Fruit fly (Drosophila melanogaster) whole organism, adult: ENCODE data around the gene GATAd.
A peak's percentile ranks its signal among the peaks of the same experiment; 100 is the strongest.

Experiments used
- CG14711 ChIP-seq: fragments of 200-800 bp; sonication (Bioruptor generic); optimal IDR thresholded peaks from 2 replicates; lab custom pipeline; 2018; ENCODE audit warnings: missing biosample characterization, mild to moderate bottlenecking, missing genetic modification characterization, moderate library complexity
- CG1620 ChIP-seq: fragments of 200-800 bp; sonication (Bioruptor generic); optimal IDR thresholded peaks from 2 replicates; lab custom pipeline; 2016; ENCODE audit warnings: missing biosample characterization, missing genetic modification characterization
- CG5204 ChIP-seq: fragments of 200-800 bp; sonication (Bioruptor generic); optimal IDR thresholded peaks from 2 replicates; lab custom pipeline; 2016; ENCODE audit warnings: missing biosample characterization, missing genetic modification characterization
- CG7101 ChIP-seq: fragments of 200-800 bp; sonication (Bioruptor generic); optimal IDR thresholded peaks from 2 replicates; lab custom pipeline; 2018; ENCODE audit warnings: missing biosample characterization, mild to moderate bottlenecking, missing genetic modification characterization, moderate library complexity
- Clk ChIP-seq: fragments of 200-800 bp; sonication (Bioruptor generic); optimal IDR thresholded peaks from 2 replicates; lab custom pipeline; 2017; ENCODE audit warnings: missing biosample characterization, missing genetic modification characterization
- Crg-1 ChIP-seq: fragments of 200-800 bp; sonication (Bioruptor generic); optimal IDR thresholded peaks from 2 replicates; lab custom pipeline; 2016; ENCODE audit warnings: missing biosample characterization, missing genetic modification characterization
- Hr96 ChIP-seq: fragments of 200-800 bp; sonication (Bioruptor generic); optimal IDR thresholded peaks from 2 replicates; lab custom pipeline; 2016; ENCODE audit warnings: missing biosample characterization, missing genetic modification characterization
- cic ChIP-seq: fragments of 200-800 bp; sonication (Bioruptor generic); optimal IDR thresholded peaks from 2 replicates; lab custom pipeline; 2017; ENCODE audit warnings: missing biosample characterization, mild to moderate bottlenecking, missing genetic modification characterization, moderate library complexity
- kay ChIP-seq: fragments of 200-800 bp; sonication (Bioruptor generic); peaks from one replicate; lab custom pipeline; 2016; ENCODE audit warnings: missing biosample characterization, missing genetic modification characterization, borderline replicate concordance
- pad ChIP-seq: fragments of 200-800 bp; sonication (Bioruptor generic); optimal IDR thresholded peaks from 3 replicates; lab custom pipeline; 2017; ENCODE audit warnings: missing biosample characterization, missing genetic modification characterization, mild to moderate bottlenecking, moderate library complexity, missing genetic modification reagents
- tj ChIP-seq: fragments of 200-800 bp; sonication (Bioruptor generic); optimal IDR thresholded peaks from 3 replicates; lab custom pipeline; 2017; ENCODE audit warnings: missing biosample characterization, mild to moderate bottlenecking, missing genetic modification characterization, moderate library complexity
- toe ChIP-seq: fragments of 200-800 bp; sonication (Bioruptor generic); optimal IDR thresholded peaks from 2 replicates; lab custom pipeline; 2016; ENCODE audit warnings: missing biosample characterization, missing genetic modification characterization

DNA sequence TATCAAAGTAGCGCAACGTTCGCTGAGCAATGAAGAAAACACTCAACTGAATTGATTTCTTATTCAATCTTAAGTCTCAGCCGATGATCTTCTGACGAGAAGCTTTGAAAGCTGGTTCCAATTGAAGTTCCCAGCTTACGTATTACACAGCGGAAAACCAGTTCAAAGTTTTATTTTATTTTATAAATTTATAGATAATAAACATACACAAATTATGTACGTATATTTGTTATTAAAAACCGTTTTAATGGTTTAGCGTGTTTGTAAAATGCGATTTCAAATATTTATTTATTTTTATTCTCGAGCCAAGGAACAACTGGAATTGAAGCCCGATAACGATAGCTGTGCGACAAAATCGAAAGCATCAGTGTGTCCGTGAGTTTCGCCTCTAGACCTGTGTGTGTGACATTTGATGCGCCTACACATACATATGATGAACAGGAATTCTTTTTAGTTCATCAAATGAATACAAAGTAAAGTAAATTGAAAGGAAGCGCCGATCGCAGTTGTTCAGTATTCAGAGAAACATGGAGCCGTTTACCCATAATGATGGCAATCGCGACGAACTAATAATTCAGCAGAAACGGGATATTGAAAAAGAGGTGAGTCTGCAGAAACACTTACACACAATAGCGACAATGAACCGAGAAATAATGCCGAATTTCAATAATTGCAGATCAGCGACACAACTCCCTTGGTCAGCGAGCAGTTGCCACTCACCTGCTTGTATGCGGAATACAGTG lies 26.8 kb upstream of the GATAd start, which contains the start of the genes CG5390 and CG4968:
- peak; percentile 72 for TF ChIP-seq tj (GFP tag; lab: Kevin White, UChicago)
- TF ChIP-seq kay: peak; percentile 96
- no peak for TF ChIP-seq Hr96 (GFP tag; lab: Kevin White, UChicago)
- no peak for TF ChIP-seq CG5204 (GFP tag; lab: Kevin White, UChicago)
- peak; percentile 58 for TF ChIP-seq pad (GFP tag; lab: Kevin White, UChicago)
- peak; percentile 22 for TF ChIP-seq cic (GFP tag; lab: Kevin White, UChicago)
- TF ChIP-seq CG14711 (tag; lab: Kevin White, UChicago): peak; percentile 77
- peak; percentile 57 for TF ChIP-seq CG1620 (GFP tag; lab: Kevin White, UChicago)
- peak; percentile 81 for TF ChIP-seq CG7101 (tag; lab: Kevin White, UChicago)
- TF ChIP-seq toe (GFP tag; lab: Kevin White, UChicago): no peak
- TF ChIP-seq Clk (GFP tag; lab: Kevin White, UChicago): peak; percentile 23
- TF ChIP-seq Crg-1 (GFP tag; lab: Kevin White, UChicago): peak; percentile 36
